Fruit fly (Drosophila melanogaster): Measurements from ENCODE around the gene CG10713.

CG10713 gene

DNA sequence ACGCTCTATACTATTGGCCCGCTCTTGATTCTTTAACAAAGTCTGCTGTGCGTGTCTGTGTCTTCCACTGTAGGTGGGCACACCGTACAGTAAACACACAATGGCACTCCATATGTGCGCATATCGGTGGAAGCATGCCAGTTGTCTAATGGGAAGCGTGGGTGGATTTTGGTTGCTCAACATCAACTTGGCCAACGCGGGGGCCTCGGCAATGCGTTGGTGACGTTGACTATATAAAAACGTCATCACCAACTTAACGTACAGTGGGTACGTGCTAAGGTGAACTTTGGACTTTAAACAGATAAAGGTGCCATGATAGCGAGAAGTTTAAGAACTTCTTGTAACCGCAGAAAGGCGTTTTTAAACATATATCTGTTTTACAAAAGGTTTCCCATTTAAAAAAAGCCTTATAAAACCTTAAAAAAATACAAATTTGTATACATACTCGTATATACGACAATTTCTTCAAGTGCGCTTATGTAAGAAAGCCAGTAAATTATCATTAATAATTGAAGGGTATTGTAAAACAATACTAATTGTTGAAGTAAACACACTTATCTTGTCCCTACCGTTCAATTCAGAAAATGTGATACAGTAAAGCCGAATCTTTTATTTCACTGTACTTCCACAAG is 44.7 kb upstream of the CG10713 start:
- TF ChIP-seq CG13424 (tag; optimal IDR thresholded peaks at IDR 0.05) = peak; percentile 53
- no peak for TF ChIP-seq ewg (GFP tag; optimal IDR thresholded peaks at IDR 0.05)
- TF ChIP-seq CG12236 (GFP tag; optimal IDR thresholded peaks at IDR 0.05) = no peak
- peak; percentile 44 for TF ChIP-seq PHDP (tag; optimal IDR thresholded peaks at IDR 0.05)
- TF ChIP-seq CG17385 (GFP tag; optimal IDR thresholded peaks at IDR 0.05) = peak; percentile 33
- TF ChIP-seq CG8944 (GFP tag; optimal IDR thresholded peaks at IDR 0.05) = peak; percentile 8
- no peak for TF ChIP-seq vfl (GFP tag; optimal IDR thresholded peaks at IDR 0.05)
- peak; percentile 27 for TF ChIP-seq Fer3 (tag; optimal IDR thresholded peaks at IDR 0.05)
- peak; percentile 25 for TF ChIP-seq ems (GFP tag; optimal IDR thresholded peaks at IDR 0.05)
- no peak for TF ChIP-seq CG13123 (GFP tag; optimal IDR thresholded peaks at IDR 0.05)
- no peak for TF ChIP-seq corto (GFP tag; optimal IDR thresholded peaks at IDR 0.05)
- peak; percentile 8 for TF ChIP-seq Fer1 (GFP tag; optimal IDR thresholded peaks at IDR 0.05)
- no peak for TF ChIP-seq nau (GFP tag; optimal IDR thresholded peaks at IDR 0.05)
- no peak for TF ChIP-seq zen2 (GFP tag; IDR thresholded peaks at IDR 0.05; ENCODE audit: partially characterized antibody)
- TF ChIP-seq tll (GFP tag; optimal IDR thresholded peaks at IDR 0.05) = no peak
- TF ChIP-seq CHES-1-like (GFP tag; optimal IDR thresholded peaks at IDR 0.05) = no peak
- TF ChIP-seq sqz (GFP tag; optimal IDR thresholded peaks at IDR 0.05) = no peak
- peak; percentile 51; the same call in 1 of the 3 replicates for TF ChIP-seq CG11695 (GFP tag; IDR thresholded peaks at IDR 0.05)
- TF ChIP-seq gcm2 (GFP tag; optimal IDR thresholded peaks at IDR 0.05) = no peak
- TF ChIP-seq Hr78 (GFP tag; optimal IDR thresholded peaks at IDR 0.05) = no peak
- no peak for TF ChIP-seq CG7357 (GFP tag; IDR thresholded peaks at IDR 0.05)
- TF ChIP-seq CrebB (tag; optimal IDR thresholded peaks at IDR 0.05) = no peak
- no peak for TF ChIP-seq CG10321 (GFP tag; IDR thresholded peaks at IDR 0.05)
- no peak for TF ChIP-seq CG32767 (GFP tag; IDR thresholded peaks at IDR 0.05)
- TF ChIP-seq CG6854 (GFP tag; optimal IDR thresholded peaks at IDR 0.05) = peak; percentile 64
- peak; percentile 39 for TF ChIP-seq CG13624 (GFP tag; optimal IDR thresholded peaks at IDR 0.05)
- TF ChIP-seq exex (tag; optimal IDR thresholded peaks at IDR 0.05) = peak; percentile 43
- TF ChIP-seq phol (tag; optimal IDR thresholded peaks at IDR 0.05) = peak; percentile 48
- TF ChIP-seq nerfin-2 (GFP tag; IDR thresholded peaks at IDR 0.05; ENCODE audit: partially characterized antibody) = no peak
- no peak for TF ChIP-seq CG6272 (GFP tag; IDR thresholded peaks at IDR 0.05)
- TF ChIP-seq Nf-YB (GFP tag; optimal IDR thresholded peaks at IDR 0.05) = peak; percentile 21
- no peak for TF ChIP-seq Lim3 (GFP tag; IDR thresholded peaks at IDR 0.05)
- TF ChIP-seq aop (GFP tag; IDR thresholded peaks at IDR 0.05) = no peak
- TF ChIP-seq CG7928 (GFP tag; optimal IDR thresholded peaks at IDR 0.05) = no peak
- peak; percentile 43 for TF ChIP-seq CG13775 (GFP tag; optimal IDR thresholded peaks at IDR 0.05)
- no peak for TF ChIP-seq CG16813 (GFP tag; IDR thresholded peaks at IDR 0.05; ENCODE audit: partially characterized antibody)
- peak; percentile 31 for TF ChIP-seq CG2712 (tag; optimal IDR thresholded peaks at IDR 0.05)
- TF ChIP-seq CG2889 (GFP tag; IDR thresholded peaks at IDR 0.05) = 0 out of 3 replicates have a peak, but pooled peaks have one; percentile 12
- TF ChIP-seq Hey (tag; optimal IDR thresholded peaks at IDR 0.05) = no peak
- TF ChIP-seq CG16863 (GFP tag; optimal IDR thresholded peaks at IDR 0.05) = no peak
- peak; percentile 46 for TF ChIP-seq CG12391 (tag; optimal IDR thresholded peaks at IDR 0.05)
- peak; percentile 51; the same call in 1 of the 2 replicates for TF ChIP-seq sob (GFP tag; IDR thresholded peaks at IDR 0.05)
- no peak for TF ChIP-seq gfzf (GFP tag; optimal IDR thresholded peaks at IDR 0.05)
- no peak for TF ChIP-seq cas (GFP tag; IDR thresholded peaks at IDR 0.05)
- 0 out of 2 replicates have a peak, but pooled peaks have one; percentile 41 for TF ChIP-seq CG31224 (GFP tag; IDR thresholded peaks at IDR 0.05)
- no peak for TF ChIP-seq YL-1 (GFP tag; optimal IDR thresholded peaks at IDR 0.05)
- no peak for TF ChIP-seq eve (GFP tag; optimal IDR thresholded peaks at IDR 0.05)
- no peak for TF ChIP-seq CG3065 (GFP tag; optimal IDR thresholded peaks at IDR 0.05)
- peak; percentile 37 for TF ChIP-seq CG4424 (GFP tag; optimal IDR thresholded peaks at IDR 0.05)
